Worm (Caenorhabditis elegans): Measurements from ENCODE around the gene Y73F8A.12.

The Y73F8A.12 gene

ce11 chrIV:15289508-15289907 is 22.0 kb downstream of the Y73F8A.12 start:
- TF ChIP-seq nhr-27 (tag; optimal IDR thresholded peaks at IDR 0.05) (no peak), hmg-20 (GFP tag; IDR thresholded peaks at IDR 0.05) (no peak), ztf-26 (tag; optimal IDR thresholded peaks at IDR 0.05) (no peak), madf-3 (GFP tag; IDR thresholded peaks at IDR 0.05) (no peak), egrh-3 (GFP tag; IDR thresholded peaks at IDR 0.05) (no peak), F49E8.2 (tag; optimal IDR thresholded peaks at IDR 0.05; ENCODE audit: insufficient read depth) (peak; percentile 8), athp-1 (tag; optimal IDR thresholded peaks at IDR 0.05) (no peak), lir-1 (GFP tag; conservative IDR thresholded peaks at IDR 0.05) (0 out of 2 replicates have a peak, but pooled peaks have one; percentile 12), ets-4 (GFP tag; optimal IDR thresholded peaks at IDR 0.05) (no peak), repo-1 (tag; optimal IDR thresholded peaks at IDR 0.05) (no peak), let-607 (tag; optimal IDR thresholded peaks at IDR 0.05) (peak in 1 of 2 experiments; percentile 1), lag-1 (GFP tag; IDR thresholded peaks at IDR 0.05) (no peak), nfya-1 (tag; optimal IDR thresholded peaks at IDR 0.05; ENCODE audit: borderline replicate concordance, insufficient read depth) (no peak), Y95B8A.8 (GFP tag; IDR thresholded peaks at IDR 0.05) (no peak), T07F8.4 (tag; optimal IDR thresholded peaks at IDR 0.05) (peak; percentile 34), aptf-2 (GFP tag; conservative IDR thresholded peaks at IDR 0.05) (no peak), F52B5.7 (tag; optimal IDR thresholded peaks at IDR 0.05) (no peak), snpc-1.1 (tag; optimal IDR thresholded peaks at IDR 0.05; ENCODE audit: insufficient read depth) (peak; percentile 9), rec-8 (tag; optimal IDR thresholded peaks at IDR 0.05) (peak; percentile 11 to 36), ztf-22 (GFP tag; optimal IDR thresholded peaks at IDR 0.05) (no peak), pbrm-1 (GFP tag; IDR thresholded peaks at IDR 0.05) (peak; percentile 59; the same call in 1 of the 2 replicates), unc-62 (GFP tag; optimal IDR thresholded peaks at IDR 0.05) (no peak), F57C9.4 (tag; optimal IDR thresholded peaks at IDR 0.05) (no peak), tlf-1 (GFP tag; optimal IDR thresholded peaks at IDR 0.05) (no peak), hsf-1 (GFP tag; IDR thresholded peaks at IDR 0.05) (peak; percentile 75), mxl-1 (tag; optimal IDR thresholded peaks at IDR 0.05) (peak; percentile 54), ceh-91 (GFP tag; IDR thresholded peaks at IDR 0.05) (no peak), ceh-100 (GFP tag; IDR thresholded peaks at IDR 0.05) (no peak), zfh-2 (GFP tag; conservative IDR thresholded peaks at IDR 0.05) (no peak), mel-28 (tag; optimal IDR thresholded peaks at IDR 0.05; ENCODE audit: borderline replicate concordance) (no peak), lin-54 (GFP tag; optimal IDR thresholded peaks at IDR 0.05) (no peak), attf-5 (GFP tag; optimal IDR thresholded peaks at IDR 0.05) (peak; percentile 22), F55B11.4 (tag; optimal IDR thresholded peaks at IDR 0.05; ENCODE audit: borderline replicate concordance, insufficient read depth) (no peak), lin-26 (GFP tag; IDR thresholded peaks at IDR 0.05) (no peak), hmg-1.2 (GFP tag; IDR thresholded peaks at IDR 0.05) (peak; percentile 74), madf-6 (GFP tag; IDR thresholded peaks at IDR 0.05) (no peak), B0261.1 (tag; optimal IDR thresholded peaks at IDR 0.05) (peak; percentile 85), attf-3 (GFP tag; conservative IDR thresholded peaks at IDR 0.05) (no peak), C17E4.6 (GFP tag; IDR thresholded peaks at IDR 0.05) (no peak), ztf-18 (tag; optimal IDR thresholded peaks at IDR 0.05) (peak; percentile 76), let-526 (GFP tag; IDR thresholded peaks at IDR 0.05) (no peak), Y53G8AR.9 (GFP tag; conservative IDR thresholded peaks at IDR 0.05) (no peak), ama-1 (optimal IDR thresholded peaks at IDR 0.05) (no peak), ama-1 (GFP tag; optimal IDR thresholded peaks at IDR 0.05) (peak; percentile 20 to 46), D2030.7 (GFP tag; IDR thresholded peaks at IDR 0.05) (peak; percentile 40; the same call in 1 of the 2 replicates), C06A6.2 (GFP tag; conservative IDR thresholded peaks at IDR 0.05) (no peak), snpc-3.4 (tag; optimal IDR thresholded peaks at IDR 0.05) (peak; percentile 35), K12H6.12 (tag; optimal IDR thresholded peaks at IDR 0.05) (no peak)

Measured in whole organism, young adult.